Worm (Caenorhabditis elegans) whole organism, L2 larva: Measurements from ENCODE around the gene T18D3.6.

Source experiments
- C34F6.9 ChIP-seq: fragments of 150-350 bp; optimal IDR thresholded peaks from 2 replicates; lab custom pipeline; 2014; ENCODE audit warnings: missing biosample characterization, missing genetic modification characterization
- F13H6.1 ChIP-seq: sonication (generic microtip); optimal IDR thresholded peaks from 2 replicates; lab custom pipeline; 2016; ENCODE audit warnings: missing genetic modification characterization, missing compliant biosample characterization
- R02D3.7 ChIP-seq: fragments of 150-350 bp; optimal IDR thresholded peaks from 2 replicates; lab custom pipeline; 2014; ENCODE audit warnings: missing biosample characterization, missing genetic modification characterization
- Y55F3AM.14 ChIP-seq: fragments of 200-800 bp; sonication (Bioruptor generic); optimal IDR thresholded peaks from 2 replicates; lab custom pipeline; 2018; ENCODE audit warnings: mild to moderate bottlenecking, missing genetic modification characterization, missing compliant biosample characterization
- ZK546.5 ChIP-seq: sonication (generic microtip); optimal IDR thresholded peaks from 2 replicates; lab custom pipeline; 2017; ENCODE audit warnings: missing biosample characterization, missing genetic modification characterization
- alr-1 ChIP-seq: fragments of 150-350 bp; optimal IDR thresholded peaks from 2 replicates; lab custom pipeline; 2014; ENCODE audit warnings: missing biosample characterization, missing genetic modification characterization
- aly-2 ChIP-seq: fragments of 150-350 bp; optimal IDR thresholded peaks from 2 replicates; lab custom pipeline; 2014; ENCODE audit warnings: missing biosample characterization, missing genetic modification characterization
- ama-1 ChIP-seq: fragments of 150-350 bp; optimal IDR thresholded peaks from 2 replicates; lab custom pipeline; 2018; ENCODE audit warnings: inconsistent platforms
- blmp-1 ChIP-seq: sonication (generic microtip); optimal IDR thresholded peaks from 2 replicates; lab custom pipeline; 2017; ENCODE audit warnings: missing genetic modification characterization, mild to moderate bottlenecking, missing compliant biosample characterization, antibody characterized with exemption, moderate library complexity; ENCODE audit not compliant: insufficient read depth
- ceh-16 ChIP-seq: fragments of 150-350 bp; optimal IDR thresholded peaks from 2 replicates; lab custom pipeline; 2014; ENCODE audit warnings: missing biosample characterization, missing genetic modification characterization
- ceh-82 ChIP-seq: fragments of 150-350 bp; optimal IDR thresholded peaks from 2 replicates; lab custom pipeline; 2014; ENCODE audit warnings: missing biosample characterization, missing genetic modification characterization
- crh-2 ChIP-seq: sonication (generic microtip); optimal IDR thresholded peaks from 2 replicates; lab custom pipeline; 2017; ENCODE audit warnings: missing biosample characterization, missing genetic modification characterization
- dmd-4 ChIP-seq: sonication (generic microtip); optimal IDR thresholded peaks from 2 replicates; lab custom pipeline; 2017; ENCODE audit warnings: missing biosample characterization, missing genetic modification characterization
- egl-27 ChIP-seq: sonication (generic microtip); optimal IDR thresholded peaks from 3 replicates; lab custom pipeline; 2017; ENCODE audit warnings: missing biosample characterization, missing genetic modification reagents, missing genetic modification characterization
- elt-1 ChIP-seq: fragments of 150-350 bp; optimal IDR thresholded peaks from 2 replicates; lab custom pipeline; 2014; ENCODE audit warnings: missing biosample characterization, missing genetic modification characterization
- elt-3 ChIP-seq: sonication (generic microtip); optimal IDR thresholded peaks from 2 replicates; lab custom pipeline; 2017; ENCODE audit warnings: missing biosample characterization, missing genetic modification characterization
- fos-1 ChIP-seq: fragments of 150-350 bp; optimal IDR thresholded peaks from 2 replicates; lab custom pipeline; 2014; ENCODE audit warnings: missing biosample characterization, missing genetic modification characterization
- gmeb-1 ChIP-seq: fragments of 150-350 bp; optimal IDR thresholded peaks from 2 replicates; lab custom pipeline; 2014; ENCODE audit warnings: missing biosample characterization, missing genetic modification characterization
- lin-11 ChIP-seq: fragments of 150-350 bp; sonication (generic microtip); optimal IDR thresholded peaks from 2 replicates; lab custom pipeline; 2014; ENCODE audit warnings: missing biosample characterization, missing genetic modification characterization, inconsistent platforms, mixed read lengths
- lin-13 ChIP-seq: fragments of 150-350 bp; optimal IDR thresholded peaks from 2 replicates; lab custom pipeline; 2014; ENCODE audit warnings: missing biosample characterization, missing genetic modification reagents, missing genetic modification characterization
- lin-39 ChIP-seq: fragments of 150-350 bp; optimal IDR thresholded peaks from 2 replicates; lab custom pipeline; 2014; ENCODE audit warnings: missing biosample characterization, missing genetic modification reagents, missing genetic modification characterization
- lsy-2 ChIP-seq, 2 experiments: fragments of 150-350 bp in 1 of 2; sonication (generic microtip) in 1 of 2; optimal IDR thresholded peaks; 2 replicates each; lab custom pipeline; 2014 to 2017; ENCODE audit warnings: missing biosample characterization in 2 of 2, missing genetic modification characterization in 2 of 2
- mab-5 ChIP-seq: fragments of 150-350 bp; optimal IDR thresholded peaks from 2 replicates; lab custom pipeline; 2014; ENCODE audit warnings: missing biosample characterization, missing genetic modification characterization
- mbf-1 ChIP-seq: sonication (generic microtip); optimal IDR thresholded peaks from 2 replicates; lab custom pipeline; 2017; ENCODE audit warnings: missing biosample characterization, missing genetic modification characterization
- mdl-1 ChIP-seq, 2 experiments: fragments of 150-350 bp in 1 of 2; sonication (generic microtip) in 1 of 2; optimal IDR thresholded peaks; 2 replicates each; lab custom pipeline; 2017; ENCODE audit warnings: missing biosample characterization in 2 of 2, missing genetic modification characterization in 2 of 2
- nhr-10 ChIP-seq: sonication (generic microtip); optimal IDR thresholded peaks from 2 replicates; lab custom pipeline; 2017; ENCODE audit warnings: missing biosample characterization, missing genetic modification characterization
- nhr-11 ChIP-seq: fragments of 150-350 bp; optimal IDR thresholded peaks from 2 replicates; lab custom pipeline; 2014; ENCODE audit warnings: missing biosample characterization, missing genetic modification characterization
- nhr-12 ChIP-seq: fragments of 150-350 bp; optimal IDR thresholded peaks from 2 replicates; lab custom pipeline; 2014; ENCODE audit warnings: missing biosample characterization, missing genetic modification characterization
- nhr-129 ChIP-seq: fragments of 150-350 bp; optimal IDR thresholded peaks from 2 replicates; lab custom pipeline; 2014; ENCODE audit warnings: missing biosample characterization, missing genetic modification characterization
- nhr-21 ChIP-seq: fragments of 150-350 bp; optimal IDR thresholded peaks from 2 replicates; lab custom pipeline; 2014; ENCODE audit warnings: missing biosample characterization, missing genetic modification characterization
- nhr-23 ChIP-seq: fragments of 150-350 bp; optimal IDR thresholded peaks from 2 replicates; lab custom pipeline; 2014; ENCODE audit warnings: missing biosample characterization, missing genetic modification reagents, missing genetic modification characterization
- nhr-237 ChIP-seq: fragments of 150-350 bp; optimal IDR thresholded peaks from 2 replicates; lab custom pipeline; 2014; ENCODE audit warnings: missing biosample characterization, missing genetic modification characterization
- nhr-25 ChIP-seq: fragments of 150-350 bp; sonication (generic microtip); optimal IDR thresholded peaks from 3 replicates; lab custom pipeline; 2014; ENCODE audit warnings: missing biosample characterization, missing genetic modification characterization
- nhr-6 ChIP-seq: fragments of 150-350 bp; optimal IDR thresholded peaks from 2 replicates; lab custom pipeline; 2014; ENCODE audit warnings: missing biosample characterization, missing genetic modification characterization
- nhr-77 ChIP-seq: fragments of 150-350 bp; optimal IDR thresholded peaks from 2 replicates; lab custom pipeline; 2014; ENCODE audit warnings: missing biosample characterization, missing genetic modification characterization
- peb-1 ChIP-seq: fragments of 150-350 bp; optimal IDR thresholded peaks from 2 replicates; lab custom pipeline; 2014; ENCODE audit warnings: missing biosample characterization, missing genetic modification characterization
- sem-4 ChIP-seq: fragments of 150-350 bp; optimal IDR thresholded peaks from 2 replicates; lab custom pipeline; 2014; ENCODE audit warnings: missing biosample characterization, missing genetic modification reagents, missing genetic modification characterization
- skn-1 ChIP-seq: sonication (generic microtip); optimal IDR thresholded peaks from 2 replicates; lab custom pipeline; 2017; ENCODE audit warnings: missing biosample characterization, missing genetic modification characterization
- sma-3 ChIP-seq: sonication (generic microtip); optimal IDR thresholded peaks from 2 replicates; lab custom pipeline; 2016; ENCODE audit warnings: missing genetic modification reagents, missing genetic modification characterization, missing compliant biosample characterization
- sma-9 ChIP-seq, 2 experiments: fragments of 150-350 bp in 1 of 2; sonication (generic microtip) in 1 of 2; optimal IDR thresholded peaks; 2 replicates each; lab custom pipeline; 2014 to 2016; ENCODE audit warnings: missing genetic modification characterization in 2 of 2, mild to moderate bottlenecking in 1 of 2, missing biosample characterization in 1 of 2, missing compliant biosample characterization in 1 of 2, missing genetic modification reagents in 1 of 2, moderate library complexity in 1 of 2
- snpc-4 ChIP-seq: fragments of 150-350 bp; optimal IDR thresholded peaks from 2 replicates; lab custom pipeline; 2014; ENCODE audit warnings: missing biosample characterization, missing genetic modification characterization
- unc-39 ChIP-seq: fragments of 150-350 bp; optimal IDR thresholded peaks from 2 replicates; lab custom pipeline; 2014; ENCODE audit warnings: missing biosample characterization, missing genetic modification characterization
- unc-55 ChIP-seq: fragments of 150-350 bp; sonication (generic microtip); optimal IDR thresholded peaks from 3 replicates; lab custom pipeline; 2014; ENCODE audit warnings: missing biosample characterization, missing genetic modification reagents, missing genetic modification characterization
- unc-62 ChIP-seq: fragments of 150-350 bp; optimal IDR thresholded peaks from 2 replicates; lab custom pipeline; 2014; ENCODE audit warnings: missing biosample characterization, missing genetic modification reagents, missing genetic modification characterization
- zag-1 ChIP-seq: fragments of 150-350 bp; optimal IDR thresholded peaks from 2 replicates; lab custom pipeline; 2014; ENCODE audit warnings: missing biosample characterization, missing genetic modification characterization
- ztf-1 ChIP-seq: fragments of 200-800 bp; sonication (Bioruptor generic); conservative IDR thresholded peaks from 2 replicates; pipeline ENCODE4 v1.3.6; 2022; ENCODE audit warnings: missing genetic modification characterization, missing compliant biosample characterization
- ztf-11 ChIP-seq: sonication (generic microtip); optimal IDR thresholded peaks from 2 replicates; lab custom pipeline; 2017; ENCODE audit warnings: missing biosample characterization, missing genetic modification characterization
- ztf-4 ChIP-seq: fragments of 150-350 bp; optimal IDR thresholded peaks from 2 replicates; lab custom pipeline; 2014; ENCODE audit warnings: missing biosample characterization, missing genetic modification characterization

T18D3.6 gene

DNA sequence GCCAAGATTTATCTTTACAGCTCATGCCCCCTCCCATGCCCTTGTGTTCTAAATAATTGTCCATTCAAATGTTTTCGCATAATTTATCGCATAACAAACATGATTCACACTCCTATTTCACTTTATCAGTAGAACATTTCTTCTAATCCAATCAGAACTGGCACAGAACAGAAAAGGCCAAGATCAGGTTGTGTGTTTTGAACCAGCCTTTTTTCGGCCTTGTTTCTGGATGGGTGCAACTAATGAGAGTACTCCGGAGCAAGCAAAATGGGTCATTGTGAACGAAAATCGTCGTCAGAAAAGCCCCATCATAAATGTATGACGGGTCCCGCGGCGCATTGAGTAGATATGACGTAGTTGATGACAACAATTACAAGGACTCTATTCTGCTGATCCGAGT lies 41.4 kb downstream of the T18D3.6 start:
- no peak for TF ChIP-seq ztf-4
- TF ChIP-seq nhr-21 (tag; lab: Kevin White, UChicago), result no peak
- TF ChIP-seq elt-3 (tag; lab: Kevin White, UChicago), result no peak

ce11 chrX:12492467-12492866 lies 42.8 kb downstream of the T18D3.6 start, which contains the start of gene lips-1:
lips-1 (plus strand) TSS chrX:12492767.
- TF ChIP-seq ceh-82 (tag; lab: Kevin White, UChicago) (no peak), mab-5 (tag; lab: Kevin White, UChicago) (no peak), ama-1 (lab: Kevin White, UChicago) (no peak), nhr-129 (no peak), peb-1 (no peak), unc-39 (tag; lab: Kevin White, UChicago) (no peak), nhr-12 (tag; lab: Kevin White, UChicago) (no peak), dmd-4 (tag; lab: Kevin White, UChicago) (no peak), fos-1 (tag; lab: Kevin White, UChicago) (no peak), ceh-16 (no peak), lin-39 (tag; lab: Kevin White, UChicago) (no peak), nhr-77 (tag; lab: Kevin White, UChicago) (no peak), sma-9 (GFP tag; optimal IDR thresholded peaks at IDR 0.05; lab: Kevin White, UChicago) (no peak), sma-9 (tag; optimal IDR thresholded peaks at IDR 0.05; lab: Kevin White, UChicago) (no peak), blmp-1 (tag; lab: Kevin White, UChicago) (no peak)

DNA sequence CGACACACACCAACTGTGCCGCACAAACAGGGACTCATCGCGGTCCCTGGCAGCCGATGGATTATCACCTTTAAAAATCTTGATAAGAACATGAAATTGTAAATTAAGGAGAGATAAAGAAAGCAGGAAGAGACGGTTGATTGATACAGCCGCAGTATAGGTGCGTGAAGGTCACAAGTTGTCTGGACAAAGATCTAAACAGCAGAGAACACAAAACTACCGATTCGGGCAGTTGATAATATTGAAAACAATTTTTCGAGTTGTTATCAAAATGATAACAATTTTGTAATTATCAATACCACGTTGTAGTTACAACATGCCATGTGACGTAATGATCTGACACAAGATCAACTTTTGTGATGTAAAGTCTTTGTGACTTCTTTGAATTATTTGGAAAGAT lies 51.1 kb downstream of the T18D3.6 start:
- TF ChIP-seq sma-9 (GFP tag; optimal IDR thresholded peaks at IDR 0.05; lab: Kevin White, UChicago) (peak; percentile 98), sma-9 (tag; optimal IDR thresholded peaks at IDR 0.05; lab: Kevin White, UChicago) (no peak), nhr-77 (tag; lab: Kevin White, UChicago) (no peak), dmd-4 (tag; lab: Kevin White, UChicago) (no peak), ztf-4 (peak; percentile 19), ceh-16 (peak; percentile 90), elt-1 (peak; percentile 98), F13H6.1 (peak; percentile 79), ztf-11 (tag; lab: Kevin White, UChicago) (no peak), gmeb-1 (tag; lab: Kevin White, UChicago) (peak; percentile 78), nhr-237 (tag; lab: Kevin White, UChicago) (no peak), nhr-21 (tag; lab: Kevin White, UChicago) (peak; percentile 98), mab-5 (tag; lab: Kevin White, UChicago) (no peak), blmp-1 (tag; lab: Kevin White, UChicago) (peak; percentile 79), nhr-10 (tag; lab: Kevin White, UChicago) (no peak), lin-11 (tag; lab: Kevin White, UChicago) (no peak), zag-1 (tag; lab: Kevin White, UChicago) (no peak), R02D3.7 (no peak), lsy-2 (tag; optimal IDR thresholded peaks at IDR 0.05; lab: Kevin White, UChicago) (peak in 1 of 2 experiments; percentile 78), lin-39 (tag; lab: Kevin White, UChicago) (no peak), fos-1 (tag; lab: Kevin White, UChicago) (peak; percentile 85), nhr-25 (peak; percentile 93), mdl-1 (tag; optimal IDR thresholded peaks at IDR 0.05; lab: Kevin White, UChicago) (peak; percentile 10 to 83), unc-55 (GFP tag; lab: Kevin White, UChicago) (no peak), alr-1 (tag; lab: Kevin White, UChicago) (no peak), nhr-6 (tag; lab: Kevin White, UChicago) (peak; percentile 40), nhr-23 (no peak), aly-2 (tag; lab: Kevin White, UChicago) (no peak), elt-3 (tag; lab: Kevin White, UChicago) (no peak), unc-62 (GFP tag; lab: Kevin White, UChicago) (no peak), ztf-1 (GFP tag; lab: Robert Waterston, UW) (no peak), mbf-1 (tag; lab: Kevin White, UChicago) (no peak), skn-1 (tag; lab: Kevin White, UChicago) (no peak), nhr-12 (tag; lab: Kevin White, UChicago) (no peak), crh-2 (tag; lab: Kevin White, UChicago) (peak; percentile 94), sem-4 (tag; lab: Kevin White, UChicago) (peak; percentile 29), egl-27 (tag; lab: Kevin White, UChicago) (peak; percentile 90), C34F6.9 (tag; lab: Kevin White, UChicago) (peak; percentile 39), ama-1 (lab: Kevin White, UChicago) (no peak), sma-3 (peak; percentile 97), nhr-11 (tag; lab: Kevin White, UChicago) (no peak), ceh-82 (tag; lab: Kevin White, UChicago) (no peak), Y55F3AM.14 (peak; percentile 57), peb-1 (no peak), nhr-129 (peak; percentile 88), unc-39 (tag; lab: Kevin White, UChicago) (no peak), ZK546.5 (tag; lab: Kevin White, UChicago) (no peak), snpc-4 (tag; lab: Kevin White, UChicago) (no peak), lin-13 (peak; percentile 47)
